Fruit fly (Drosophila melanogaster): Measurements from ENCODE around the gene CG9130.
A peak's percentile ranks its signal among the peaks of the same experiment; 100 is the strongest.

CG9130 gene

DNA sequence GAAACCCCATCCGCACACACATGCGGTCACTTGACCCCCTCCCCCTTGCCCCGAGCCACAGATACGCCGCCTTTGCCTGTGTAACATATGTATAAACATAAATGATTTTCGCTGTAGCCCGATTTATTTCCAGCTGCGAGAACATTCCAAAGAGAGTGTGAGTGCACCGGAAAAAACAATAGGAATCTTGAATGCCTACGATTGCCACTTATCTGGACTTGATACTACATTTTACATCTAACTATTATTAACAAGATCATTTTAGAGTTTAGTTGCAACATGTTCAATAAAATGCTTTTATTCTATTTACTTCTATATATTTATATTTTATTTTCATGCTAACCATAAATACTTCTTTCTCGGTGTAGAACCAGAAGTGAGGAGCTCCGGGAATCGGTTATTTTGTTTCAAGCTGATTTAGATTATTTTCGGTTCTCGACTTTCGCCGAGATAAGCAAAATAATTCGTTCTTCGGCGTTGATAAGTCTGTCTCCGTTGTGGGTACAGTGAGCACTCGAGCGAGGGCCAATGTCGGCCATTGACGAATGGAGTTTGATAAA, 48.3 kb downstream of the CG9130 start:
- TF ChIP-seq sv (GFP tag; optimal IDR thresholded peaks at IDR 0.05) (peak; percentile 74), br (GFP tag; optimal IDR thresholded peaks at IDR 0.05) (peak; percentile 59), woc (GFP tag; optimal IDR thresholded peaks at IDR 0.05) (peak; percentile 28), foxo (GFP tag; optimal IDR thresholded peaks at IDR 0.05) (peak in 1 of 2 experiments; percentile 74), sage (GFP tag; optimal IDR thresholded peaks at IDR 0.05) (no peak), OdsH (GFP tag; optimal IDR thresholded peaks at IDR 0.05) (peak; percentile 84), dsf (GFP tag; optimal IDR thresholded peaks at IDR 0.05; ENCODE audit: borderline replicate concordance) (no peak), ey (GFP tag; optimal IDR thresholded peaks at IDR 0.05) (peak; percentile 68), jim (GFP tag; optimal IDR thresholded peaks at IDR 0.05) (no peak), HLH106 (tag; optimal IDR thresholded peaks at IDR 0.05) (peak; percentile 80), psq (GFP tag; optimal IDR thresholded peaks at IDR 0.05) (peak; percentile 79), CrebA (GFP tag; optimal IDR thresholded peaks at IDR 0.05; ENCODE audit: borderline replicate concordance) (no peak), dmrt93B (GFP tag; optimal IDR thresholded peaks at IDR 0.05) (no peak), Mio (GFP tag; optimal IDR thresholded peaks at IDR 0.05) (no peak), CG9705 (GFP tag; optimal IDR thresholded peaks at IDR 0.05) (peak; percentile 36), Hr83 (GFP tag; optimal IDR thresholded peaks at IDR 0.05; ENCODE audit: poor library complexity, severe bottlenecking) (no peak), Jra (GFP tag; optimal IDR thresholded peaks at IDR 0.05) (no peak), rgr (GFP tag; optimal IDR thresholded peaks at IDR 0.05) (peak; percentile 76), h (GFP tag; optimal IDR thresholded peaks at IDR 0.05) (peak; percentile 80), fru (GFP tag; optimal IDR thresholded peaks at IDR 0.05) (peak; percentile 80), Rel (GFP tag; optimal IDR thresholded peaks at IDR 0.05) (no peak), Rel (tag; optimal IDR thresholded peaks at IDR 0.05) (peak; percentile 54), CG32264 (GFP tag; optimal IDR thresholded peaks at IDR 0.05) (no peak), Sp1 (GFP tag; optimal IDR thresholded peaks at IDR 0.05) (peak; percentile 78), usp (GFP tag; optimal IDR thresholded peaks at IDR 0.05) (no peak)

DNA sequence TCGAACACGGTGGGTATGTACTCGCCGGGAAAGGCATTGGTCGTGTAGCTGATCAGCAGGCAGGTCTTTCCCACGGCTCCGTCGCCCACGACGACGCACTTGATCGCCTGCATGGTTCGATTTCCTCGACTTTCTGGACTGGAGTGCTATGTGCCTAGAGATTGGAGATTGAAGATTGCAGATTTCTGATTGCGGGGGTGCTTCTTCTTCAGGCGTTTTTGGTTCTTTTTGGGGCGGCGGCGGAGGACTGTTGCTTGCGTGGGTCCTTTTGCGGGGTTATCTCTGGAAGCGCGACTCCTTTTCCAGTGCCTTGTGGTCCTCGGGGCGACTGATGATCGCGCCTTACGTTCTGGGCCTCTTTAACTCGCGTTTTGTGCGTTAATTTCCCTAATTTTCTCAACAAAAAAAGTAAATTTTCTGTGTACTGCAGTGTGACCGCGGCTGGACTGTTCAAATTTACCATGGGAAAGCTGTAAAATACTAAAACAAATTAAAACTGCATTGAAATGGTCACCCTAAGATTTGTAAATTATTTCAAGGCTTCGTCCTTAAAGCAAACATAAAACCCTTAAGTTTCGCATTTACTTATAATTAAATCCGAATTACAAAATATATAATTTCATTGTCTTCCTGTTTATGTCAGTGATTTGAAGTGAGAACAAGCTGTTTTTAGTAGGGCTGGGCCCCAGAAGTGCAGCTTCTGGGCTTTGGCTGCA, 50.6 kb downstream of the CG9130 start, which contains the start of the genes Rac1 and Acat2:
TSS of gene Rac1 (minus strand) at position 450 of the 716 bp plus-strand sequence.
TSS of gene Acat2 (plus strand) at position 711 of the 716 bp plus-strand sequence.
- TF ChIP-seq usp (GFP tag; optimal IDR thresholded peaks at IDR 0.05) = no peak
- TF ChIP-seq sv (GFP tag; optimal IDR thresholded peaks at IDR 0.05) = peak; percentile 4
- TF ChIP-seq OdsH (GFP tag; optimal IDR thresholded peaks at IDR 0.05) = no peak
- no peak for TF ChIP-seq Hnf4 (GFP tag; optimal IDR thresholded peaks at IDR 0.05)
- no peak for TF ChIP-seq Rel (GFP tag; optimal IDR thresholded peaks at IDR 0.05)
- TF ChIP-seq Rel (tag; optimal IDR thresholded peaks at IDR 0.05) = peak; percentile 36
- no peak for TF ChIP-seq HLH106 (tag; optimal IDR thresholded peaks at IDR 0.05)
- no peak for TF ChIP-seq brk (GFP tag; optimal IDR thresholded peaks at IDR 0.05)
- TF ChIP-seq Dif (GFP tag; optimal IDR thresholded peaks at IDR 0.05; ENCODE audit: partially characterized antibody) = no peak
- TF ChIP-seq CG9705 (GFP tag; optimal IDR thresholded peaks at IDR 0.05) = no peak
- no peak for TF ChIP-seq dl (GFP tag; optimal IDR thresholded peaks at IDR 0.05; ENCODE audit: insufficient read depth in 1 of 2, partially characterized antibody in 2 of 2)
- TF ChIP-seq Mio (GFP tag; optimal IDR thresholded peaks at IDR 0.05) = no peak
- TF ChIP-seq Jra (GFP tag; optimal IDR thresholded peaks at IDR 0.05) = no peak
- peak; percentile 32 for TF ChIP-seq Myc (optimal IDR thresholded peaks at IDR 0.05)

dm6 chr3L:1302950-1303352, 51.1 kb downstream of the CG9130 start:
- TF ChIP-seq psq (GFP tag; optimal IDR thresholded peaks at IDR 0.05) (no peak), HLH106 (tag; optimal IDR thresholded peaks at IDR 0.05) (no peak), ey (GFP tag; optimal IDR thresholded peaks at IDR 0.05) (no peak), Dif (GFP tag; optimal IDR thresholded peaks at IDR 0.05; ENCODE audit: partially characterized antibody) (no peak), Sp1 (GFP tag; optimal IDR thresholded peaks at IDR 0.05) (no peak), brk (GFP tag; optimal IDR thresholded peaks at IDR 0.05) (no peak), CrebA (GFP tag; optimal IDR thresholded peaks at IDR 0.05; ENCODE audit: borderline replicate concordance) (no peak), lola (GFP tag; optimal IDR thresholded peaks at IDR 0.05) (no peak), CG32264 (GFP tag; optimal IDR thresholded peaks at IDR 0.05) (no peak), woc (GFP tag; optimal IDR thresholded peaks at IDR 0.05) (no peak), Jra (GFP tag; optimal IDR thresholded peaks at IDR 0.05) (no peak), fru (GFP tag; optimal IDR thresholded peaks at IDR 0.05) (no peak), dl (GFP tag; optimal IDR thresholded peaks at IDR 0.05; ENCODE audit: insufficient read depth in 1 of 2, partially characterized antibody in 2 of 2) (no peak), sage (GFP tag; optimal IDR thresholded peaks at IDR 0.05) (no peak), Hnf4 (GFP tag; optimal IDR thresholded peaks at IDR 0.05) (no peak), usp (GFP tag; optimal IDR thresholded peaks at IDR 0.05) (no peak), Rel (GFP tag; optimal IDR thresholded peaks at IDR 0.05) (no peak), Rel (tag; optimal IDR thresholded peaks at IDR 0.05) (no peak)

Measured in whole organism, wandering third instar larva.